Fruit fly (Drosophila melanogaster) whole organism, embryonic: ENCODE results near the gene CG7006.

Experiments
- Aef1 ChIP-seq: fragments of 200-800 bp; sonication (Bioruptor generic); IDR thresholded peaks from 3 replicates; pipeline ENCODE4 v1.3.6; 2022; ENCODE audit warnings: missing biosample characterization, missing genetic modification characterization
- Awh ChIP-seq: fragments of 200-800 bp; sonication (Bioruptor generic); IDR thresholded peaks from 2 replicates; pipeline ENCODE4, ENCODE4 v1.3.6; 2022; ENCODE audit warnings: missing biosample characterization, missing genetic modification characterization
- Bdp1 ChIP-seq: fragments of 200-800 bp; sonication (Bioruptor generic); optimal IDR thresholded peaks from 3 replicates; lab custom pipeline; 2016; ENCODE audit warnings: missing biosample characterization, missing genetic modification characterization
- Blimp-1 ChIP-seq: fragments of 200-800 bp; sonication (Bioruptor generic); optimal IDR thresholded peaks from 3 replicates; lab custom pipeline; 2018; ENCODE audit warnings: missing biosample characterization, missing genetic modification characterization, mild to moderate bottlenecking, moderate library complexity, missing genetic modification reagents
- Bteb2 ChIP-seq: fragments of 200-800 bp; sonication (Bioruptor generic); optimal IDR thresholded peaks from 2 replicates; lab custom pipeline; 2016; ENCODE audit warnings: missing biosample characterization, missing genetic modification characterization
- CG10366 ChIP-seq: fragments of 200-800 bp; sonication (Bioruptor generic); IDR thresholded peaks from 2 replicates; pipeline ENCODE4 v1.3.6; 2022; ENCODE audit warnings: missing biosample characterization, missing genetic modification characterization
- CG11456 ChIP-seq: fragments of 200-800 bp; sonication (Bioruptor generic); IDR thresholded peaks from 3 replicates; pipeline ENCODE4 v1.3.6; 2022; ENCODE audit warnings: missing biosample characterization, missing genetic modification characterization
- CG12219 ChIP-seq: fragments of 200-800 bp; sonication (Bioruptor generic); optimal IDR thresholded peaks from 3 replicates; lab custom pipeline; 2018; ENCODE audit warnings: missing biosample characterization, mild to moderate bottlenecking, missing genetic modification characterization
- CG13424 ChIP-seq: fragments of 200-800 bp; sonication (Bioruptor generic); optimal IDR thresholded peaks from 2 replicates; lab custom pipeline; 2019; ENCODE audit warnings: missing biosample characterization, mild to moderate bottlenecking, missing genetic modification characterization, moderate library complexity
- CG13894 ChIP-seq: fragments of 200-800 bp; sonication (Bioruptor generic); optimal IDR thresholded peaks from 3 replicates; lab custom pipeline; 2018; ENCODE audit warnings: missing biosample characterization, mild to moderate bottlenecking, missing genetic modification characterization, moderate library complexity
- CG14965 ChIP-seq: fragments of 200-800 bp; sonication (Bioruptor generic); optimal IDR thresholded peaks from 2 replicates; lab custom pipeline; 2016; ENCODE audit warnings: missing biosample characterization, missing genetic modification characterization, borderline replicate concordance
- CG15514 ChIP-seq: fragments of 200-800 bp; sonication (Bioruptor generic); optimal IDR thresholded peaks from 3 replicates; lab custom pipeline; 2017; ENCODE audit warnings: missing biosample characterization, missing genetic modification characterization, mild to moderate bottlenecking, moderate library complexity, missing genetic modification reagents
- CG1647 ChIP-seq: fragments of 200-800 bp; sonication (Bioruptor generic); optimal IDR thresholded peaks from 3 replicates; lab custom pipeline; 2016; ENCODE audit warnings: missing biosample characterization, missing genetic modification characterization
- CG17328 ChIP-seq: fragments of 200-800 bp; sonication (Bioruptor generic); IDR thresholded peaks from 2 replicates; pipeline ENCODE4 v1.3.6; 2022; ENCODE audit warnings: missing biosample characterization, missing genetic modification characterization
- CG1792 ChIP-seq: fragments of 200-800 bp; sonication (Bioruptor generic); optimal IDR thresholded peaks from 2 replicates; lab custom pipeline; 2016; ENCODE audit warnings: missing biosample characterization, missing genetic modification characterization
- CG2202 ChIP-seq: fragments of 200-800 bp; sonication (Bioruptor generic); optimal IDR thresholded peaks from 2 replicates; lab custom pipeline; 2018; ENCODE audit warnings: missing biosample characterization, mild to moderate bottlenecking, missing genetic modification characterization
- CG31441 ChIP-seq: fragments of 200-800 bp; sonication (Bioruptor generic); IDR thresholded peaks from 2 replicates; pipeline ENCODE4 v1.3.6; 2022; ENCODE audit warnings: missing biosample characterization, missing genetic modification characterization
- CG3407 ChIP-seq: fragments of 200-800 bp; sonication (Bioruptor generic); optimal IDR thresholded peaks from 2 replicates; lab custom pipeline; 2018; ENCODE audit warnings: missing biosample characterization, mild to moderate bottlenecking, missing genetic modification characterization
- CG7357 ChIP-seq: fragments of 200-800 bp; sonication (Bioruptor generic); IDR thresholded peaks from 3 replicates; pipeline ENCODE4 v1.3.6; 2022; ENCODE audit warnings: missing biosample characterization, missing genetic modification characterization
- CG7839 ChIP-seq: fragments of 200-800 bp; sonication (Bioruptor generic); optimal IDR thresholded peaks from 3 replicates; lab custom pipeline; 2018; ENCODE audit warnings: missing biosample characterization, mild to moderate bottlenecking, missing genetic modification characterization, moderate library complexity
- CG8281 ChIP-seq: fragments of 200-800 bp; sonication (Bioruptor generic); optimal IDR thresholded peaks from 2 replicates; lab custom pipeline; 2018; ENCODE audit warnings: missing biosample characterization, mild to moderate bottlenecking, missing genetic modification characterization, moderate library complexity
- CG8478 ChIP-seq: fragments of >200 bp; optimal IDR thresholded peaks from 2 replicates; lab custom pipeline; 2018
- D ChIP-seq, 2 experiments: fragments of 200-800 bp in 1 of 2; fragments of >200 bp in 1 of 2; sonication (Bioruptor generic) in 1 of 2; optimal IDR thresholded peaks; 2 replicates in 1 of 2; 3 replicates in 1 of 2; lab custom pipeline; 2017; ENCODE audit warnings: mild to moderate bottlenecking in 1 of 2, missing biosample characterization in 1 of 2, missing genetic modification characterization in 1 of 2, missing genetic modification reagents in 1 of 2
- Dad ChIP-seq: fragments of 200-800 bp; sonication (Bioruptor generic); optimal IDR thresholded peaks from 3 replicates; lab custom pipeline; 2016; ENCODE audit warnings: missing biosample characterization, missing genetic modification characterization
- Deaf1 ChIP-seq: fragments of 200-800 bp; optimal IDR thresholded peaks from 3 replicates; lab custom pipeline; 2019; ENCODE audit warnings: missing biosample characterization, mild to moderate bottlenecking, missing genetic modification characterization, moderate library complexity
- H15 ChIP-seq: fragments of 200-800 bp; sonication (Bioruptor generic); IDR thresholded peaks from 3 replicates; pipeline ENCODE4 v1.3.6; 2022; ENCODE audit warnings: missing biosample characterization, missing genetic modification characterization
- Med ChIP-seq: fragments of 200-800 bp; sonication (Bioruptor generic); peaks from one replicate; lab custom pipeline; 2016; ENCODE audit warnings: missing biosample characterization, missing genetic modification characterization, mild to moderate bottlenecking, inconsistent platforms, moderate library complexity
- Meics ChIP-seq: fragments of 200-800 bp; sonication (Bioruptor generic); optimal IDR thresholded peaks from 2 replicates; lab custom pipeline; 2017; ENCODE audit warnings: missing biosample characterization, mild to moderate bottlenecking, missing genetic modification characterization
- Myb ChIP-seq: fragments of 200-800 bp; sonication (Bioruptor generic); optimal IDR thresholded peaks from 2 replicates; lab custom pipeline; 2016; ENCODE audit warnings: missing biosample characterization, missing genetic modification characterization
- Nf-YA ChIP-seq: fragments of 200-800 bp; sonication (Bioruptor generic); IDR thresholded peaks from 2 replicates; pipeline ENCODE4 v1.3.6; 2022; ENCODE audit warnings: missing biosample characterization, missing genetic modification characterization
- Pdp1 ChIP-seq, 2 experiments: fragments of 200-800 bp; sonication (Bioruptor generic); optimal IDR thresholded peaks; 3 replicates each; lab custom pipeline; 2016; ENCODE audit warnings: missing biosample characterization in 2 of 2, missing genetic modification characterization in 2 of 2, mild to moderate bottlenecking in 1 of 2, moderate library complexity in 1 of 2
- Ravus ChIP-seq: fragments of 200-800 bp; sonication (Bioruptor generic); IDR thresholded peaks from 2 replicates; pipeline ENCODE4 v1.3.6; 2022; ENCODE audit warnings: missing biosample characterization, missing genetic modification characterization
- Sry-β ChIP-seq: fragments of 200-800 bp; sonication (Bioruptor generic); optimal IDR thresholded peaks from 2 replicates; lab custom pipeline; 2018; ENCODE audit warnings: missing biosample characterization, mild to moderate bottlenecking, missing genetic modification characterization, moderate library complexity
- ara ChIP-seq: fragments of 200-800 bp; sonication (Bioruptor generic); IDR thresholded peaks from 2 replicates; pipeline ENCODE4 v1.3.6; 2022; ENCODE audit warnings: missing biosample characterization, missing genetic modification characterization
- bab2 ChIP-seq: fragments of 200-800 bp; sonication (Bioruptor generic); optimal IDR thresholded peaks from 2 replicates; lab custom pipeline; 2016; ENCODE audit warnings: missing biosample characterization, missing genetic modification characterization
- bbx ChIP-seq: fragments of 200-800 bp; sonication (Bioruptor generic); IDR thresholded peaks from 2 replicates; pipeline ENCODE4 v1.3.6; 2022; ENCODE audit warnings: missing biosample characterization, missing genetic modification characterization; ENCODE audit not compliant: partially characterized antibody
- br ChIP-seq: fragments of >200 bp; optimal IDR thresholded peaks from 2 replicates; lab custom pipeline; 2017
- chif ChIP-seq, 2 experiments: fragments of 200-800 bp; sonication (Bioruptor generic); optimal IDR thresholded peaks; 3 replicates each; lab custom pipeline; 2016; ENCODE audit warnings: missing biosample characterization in 2 of 2, missing genetic modification characterization in 2 of 2
- croc ChIP-seq: fragments of 200-800 bp; sonication (Bioruptor generic); conservative IDR thresholded peaks from 3 replicates; pipeline ENCODE4 v1.3.6; 2022; ENCODE audit warnings: missing biosample characterization, missing genetic modification characterization
- fd64A ChIP-seq: fragments of 200-800 bp; sonication (Bioruptor generic); optimal IDR thresholded peaks from 3 replicates; lab custom pipeline; 2018; ENCODE audit warnings: missing biosample characterization, mild to moderate bottlenecking, missing genetic modification characterization
- gcm ChIP-seq: fragments of 200-800 bp; sonication (Bioruptor generic); optimal IDR thresholded peaks from 2 replicates; lab custom pipeline; 2019; ENCODE audit warnings: missing biosample characterization, mild to moderate bottlenecking, missing genetic modification characterization, moderate library complexity
- hb ChIP-seq: fragments of 200-800 bp; sonication (Bioruptor generic); IDR thresholded peaks from 3 replicates; pipeline ENCODE4 v1.3.6; 2022; ENCODE audit warnings: missing biosample characterization, missing genetic modification characterization; ENCODE audit not compliant: partially characterized antibody
- insv ChIP-seq, 2 experiments: fragments of 200-800 bp; sonication (Bioruptor generic); optimal IDR thresholded peaks; 3 replicates each; lab custom pipeline; 2016 to 2018; ENCODE audit warnings: missing biosample characterization in 2 of 2, missing genetic modification characterization in 2 of 2
- odd ChIP-seq: fragments of 200-800 bp; sonication (Bioruptor generic); optimal IDR thresholded peaks from 2 replicates; lab custom pipeline; 2017; ENCODE audit warnings: missing biosample characterization, mild to moderate bottlenecking, missing genetic modification characterization
- peb ChIP-seq: fragments of 200-800 bp; sonication (Bioruptor generic); IDR thresholded peaks from 2 replicates; pipeline ENCODE4 v1.3.6; 2022; ENCODE audit warnings: missing biosample characterization, missing genetic modification characterization
- pros ChIP-seq: fragments of 200-800 bp; sonication (Bioruptor generic); optimal IDR thresholded peaks from 3 replicates; lab custom pipeline; 2019; ENCODE audit warnings: missing biosample characterization, mild to moderate bottlenecking, missing genetic modification characterization, moderate library complexity
- ro ChIP-seq: fragments of 200-800 bp; sonication (Bioruptor generic); IDR thresholded peaks from 2 replicates; pipeline ENCODE4 v1.3.6; 2022; ENCODE audit warnings: missing biosample characterization, missing genetic modification characterization
- sd ChIP-seq: fragments of 200-800 bp; sonication (Bioruptor generic); optimal IDR thresholded peaks from 3 replicates; lab custom pipeline; 2018; ENCODE audit warnings: missing biosample characterization, mild to moderate bottlenecking, missing genetic modification characterization, moderate library complexity
- sr ChIP-seq: fragments of 200-800 bp; sonication (Bioruptor generic); IDR thresholded peaks from 3 replicates; pipeline ENCODE4 v1.3.6; 2022; ENCODE audit warnings: missing biosample characterization, missing genetic modification characterization
- zfh2 ChIP-seq: fragments of 200-800 bp; sonication (Bioruptor generic); optimal IDR thresholded peaks from 2 replicates; lab custom pipeline; 2016; ENCODE audit warnings: missing biosample characterization, missing genetic modification characterization

The CG7006 gene

DNA sequence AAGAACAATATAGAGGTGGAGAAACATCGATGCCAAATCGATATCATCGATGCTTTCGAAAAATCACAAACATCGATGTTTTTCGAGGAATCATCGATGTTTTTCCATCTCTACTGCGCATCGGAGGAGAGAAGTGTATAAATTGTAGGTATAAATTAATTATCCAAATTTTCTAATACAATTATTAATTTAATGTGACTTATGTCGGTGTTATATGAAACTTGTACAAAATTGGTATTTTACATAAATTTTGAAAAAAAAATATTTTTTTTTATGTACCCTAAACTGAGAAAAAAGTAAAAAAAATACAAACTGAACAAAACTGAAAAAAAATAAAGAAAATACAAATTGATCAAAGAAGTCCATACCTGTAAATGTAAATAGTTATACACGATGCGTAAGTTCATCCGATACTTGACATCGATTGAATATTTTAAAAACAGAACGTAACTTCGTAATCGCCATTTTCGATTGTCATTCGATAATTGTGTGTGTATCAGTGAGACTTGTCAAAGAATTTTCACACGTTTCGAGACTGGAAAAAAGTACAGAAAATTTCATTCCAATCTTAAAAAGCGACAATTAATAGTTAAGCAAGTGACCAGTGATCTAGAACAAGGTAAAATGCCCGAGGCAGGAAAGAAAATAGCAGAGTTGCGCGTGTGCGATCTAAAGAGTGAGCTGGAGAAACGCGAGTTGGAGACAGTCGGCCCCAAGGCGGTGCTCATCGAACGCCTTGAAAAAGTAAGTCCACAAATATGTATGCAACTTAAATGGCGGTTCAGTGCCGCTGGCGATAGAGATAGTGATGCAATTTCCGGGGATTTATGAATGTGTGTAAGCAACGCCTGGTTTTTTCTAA is 33.2 kb upstream of the CG7006 start, which contains the start of the genes CG5808 and Saf-B (continued):
- TF ChIP-seq CG15514 (GFP tag; lab: Kevin White, UChicago) (peak; percentile 41), Blimp-1 (no peak), br (lab: Kevin White, UChicago) (no peak), CG8478 (lab: Kevin White, UChicago) (no peak), CG8281 (tag; lab: Kevin White, UChicago) (no peak), bab2 (GFP tag; lab: Kevin White, UChicago) (no peak), D (optimal IDR thresholded peaks at IDR 0.05; lab: Kevin White, UChicago) (no peak), D (GFP tag; optimal IDR thresholded peaks at IDR 0.05; lab: Kevin White, UChicago) (peak; percentile 27), Meics (GFP tag; lab: Kevin White, UChicago) (no peak), CG3407 (GFP tag; lab: Kevin White, UChicago) (no peak), Myb (GFP tag; lab: Kevin White, UChicago) (no peak), CG13424 (tag; lab: Kevin White, UChicago) (peak; percentile 30), zfh2 (GFP tag; lab: Kevin White, UChicago) (peak; percentile 31), Pdp1 (GFP tag; optimal IDR thresholded peaks at IDR 0.05; lab: Kevin White, UChicago) (no peak), CG7839 (tag; lab: Kevin White, UChicago) (no peak), H15 (GFP tag; lab: Robert Waterston, UW) (no peak), chif (GFP tag; optimal IDR thresholded peaks at IDR 0.05; lab: Kevin White, UChicago) (no peak), Aef1 (GFP tag; lab: Robert Waterston, UW) (peak; percentile 42), ara (GFP tag; lab: Robert Waterston, UW) (no peak), Awh (GFP tag; lab: Robert Waterston, UW) (no peak), insv (GFP tag; optimal IDR thresholded peaks at IDR 0.05; lab: Kevin White, UChicago) (no peak), fd64A (no peak), CG14965 (GFP tag; lab: Kevin White, UChicago) (no peak), CG31441 (GFP tag; lab: Robert Waterston, UW) (no peak), bbx (GFP tag; lab: Robert Waterston, UW) (peak; percentile 77), Med (GFP tag; lab: Kevin White, UChicago) (peak; percentile 78), CG1792 (GFP tag; lab: Kevin White, UChicago) (no peak), Sry-β (GFP tag; lab: Kevin White, UChicago) (peak; percentile 10), Bdp1 (GFP tag; lab: Kevin White, UChicago) (no peak), CG7357 (no peak), ro (GFP tag; lab: Robert Waterston, UW) (no peak), CG1647 (GFP tag; lab: Kevin White, UChicago) (no peak), Ravus (GFP tag; lab: Robert Waterston, UW) (no peak), peb (GFP tag; lab: Robert Waterston, UW) (no peak), Dad (no peak), croc (no peak), CG11456 (GFP tag; lab: Robert Waterston, UW) (no peak), odd (GFP tag; lab: Kevin White, UChicago) (no peak), hb (GFP tag; lab: Robert Waterston, UW) (peak; percentile 85), Nf-YA (GFP tag; lab: Robert Waterston, UW) (no peak; the same call in 1 of the 2 replicates), CG13894 (tag; lab: Kevin White, UChicago) (no peak), CG10366 (no peak), Deaf1 (tag; lab: Kevin White, UChicago) (no peak), CG12219 (GFP tag; lab: Kevin White, UChicago) (no peak), pros (no peak), sr (GFP tag; lab: Robert Waterston, UW) (no peak), CG2202 (no peak), CG17328 (GFP tag; lab: Robert Waterston, UW) (no peak), gcm (GFP tag; lab: Kevin White, UChicago) (no peak), sd (tag; lab: Kevin White, UChicago) (no peak), Bteb2 (GFP tag; lab: Kevin White, UChicago) (no peak)
